Fruit fly (Drosophila melanogaster): ENCODE results near the gene CG3345.

The CG3345 gene

DNA sequence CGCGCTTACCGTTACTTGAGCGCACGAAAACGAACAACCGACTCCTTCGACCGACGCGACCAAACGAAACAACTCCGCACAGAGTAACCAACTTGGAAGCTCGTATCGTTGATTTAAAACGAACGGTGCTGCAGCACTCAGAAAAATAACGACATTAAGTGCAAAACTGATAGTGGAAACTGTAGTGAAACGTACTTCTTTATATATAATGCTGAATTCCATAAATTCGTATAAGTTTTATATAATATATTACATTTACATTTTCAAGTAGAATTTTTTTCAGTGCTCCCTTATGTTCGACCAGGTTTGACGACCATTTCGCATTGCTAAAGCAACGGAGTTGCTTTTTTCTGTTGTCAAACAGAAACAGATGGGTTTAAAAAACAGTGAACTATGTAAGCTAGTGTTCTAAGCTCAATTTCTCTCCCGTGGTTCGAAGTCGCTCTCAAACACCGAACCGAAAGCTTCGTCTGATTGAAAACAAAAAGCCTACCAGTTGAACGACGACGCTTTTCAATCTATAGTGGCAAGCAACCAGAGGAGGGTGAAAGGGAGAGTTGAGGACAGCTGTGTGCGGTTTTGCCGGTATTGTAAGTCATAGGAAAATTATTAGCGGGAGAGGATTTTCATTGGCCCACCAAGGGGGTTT lies 1.3 kb upstream of the CG3345 start, which contains the start of gene CG17075 (continued):
- TF ChIP-seq CG12236 (GFP tag; optimal IDR thresholded peaks at IDR 0.05) (peak; percentile 32), sc (optimal IDR thresholded peaks at IDR 0.05) (no peak), sc (GFP tag; optimal IDR thresholded peaks at IDR 0.05) (peak; percentile 76), Dref (GFP tag; IDR thresholded peaks at IDR 0.05) (peak; percentile 32; the same call in 1 of the 2 replicates), H2.0 (GFP tag; IDR thresholded peaks at IDR 0.05) (peak; percentile 95), unc-4 (GFP tag; IDR thresholded peaks at IDR 0.05; ENCODE audit: partially characterized antibody) (no peak), az2 (GFP tag; optimal IDR thresholded peaks at IDR 0.05) (peak; percentile 94), Spps (tag; optimal IDR thresholded peaks at IDR 0.05) (peak; percentile 64), CG11247 (GFP tag; IDR thresholded peaks at IDR 0.05) (peak; percentile 93), CG10274 (GFP tag; optimal IDR thresholded peaks at IDR 0.05) (peak; percentile 64), disco-r (GFP tag; optimal IDR thresholded peaks at IDR 0.05) (no peak), ac (GFP tag; optimal IDR thresholded peaks at IDR 0.05) (peak; percentile 23), CG12769 (tag; optimal IDR thresholded peaks at IDR 0.05) (peak; percentile 94), Antp (GFP tag; optimal IDR thresholded peaks at IDR 0.05) (peak; percentile 77), CG7556 (GFP tag; optimal IDR thresholded peaks at IDR 0.05) (peak; percentile 98), CG17912 (GFP tag; optimal IDR thresholded peaks at IDR 0.05) (peak; percentile 32), zen2 (GFP tag; IDR thresholded peaks at IDR 0.05; ENCODE audit: partially characterized antibody) (no peak), CG12104 (GFP tag; optimal IDR thresholded peaks at IDR 0.05) (peak; percentile 92)

- TF ChIP-seq CG1647 (GFP tag; optimal IDR thresholded peaks at IDR 0.05), result no peak
- peak; percentile 3 for TF ChIP-seq gfzf (GFP tag; optimal IDR thresholded peaks at IDR 0.05)
- TF ChIP-seq CG7839 (tag; optimal IDR thresholded peaks at IDR 0.05), result no peak
- no peak; the same call in 2 of the 3 replicates for TF ChIP-seq zen2 (GFP tag; IDR thresholded peaks at IDR 0.05; ENCODE audit: partially characterized antibody)
- TF ChIP-seq CG17912 (GFP tag; optimal IDR thresholded peaks at IDR 0.05), result no peak
- TF ChIP-seq trh (GFP tag; optimal IDR thresholded peaks at IDR 0.05), result no peak
- no peak for TF ChIP-seq CG13424 (tag; optimal IDR thresholded peaks at IDR 0.05)
- no peak for TF ChIP-seq CG11398 (GFP tag; optimal IDR thresholded peaks at IDR 0.05)
- TF ChIP-seq CG7271 (tag; optimal IDR thresholded peaks at IDR 0.05), result peak; percentile 25
- no peak for TF ChIP-seq ash1 (GFP tag; optimal IDR thresholded peaks at IDR 0.05)
- no peak for TF ChIP-seq dpn (GFP tag; optimal IDR thresholded peaks at IDR 0.05)
- peak; percentile 70 for TF ChIP-seq Scr (GFP tag; IDR thresholded peaks at IDR 0.05; ENCODE audit: partially characterized antibody)
- peak; percentile 76 for TF ChIP-seq unc-4 (GFP tag; IDR thresholded peaks at IDR 0.05; ENCODE audit: partially characterized antibody)
- no peak for TF ChIP-seq CG17359 (tag; optimal IDR thresholded peaks at IDR 0.05)
- TF ChIP-seq CG5245 (GFP tag; optimal IDR thresholded peaks at IDR 0.05), result no peak
- TF ChIP-seq Neu2 (GFP tag; optimal IDR thresholded peaks at IDR 0.05; ENCODE audit: borderline replicate concordance), result no peak
- no peak for TF ChIP-seq Sox100B (GFP tag; optimal IDR thresholded peaks at IDR 0.05)
- TF ChIP-seq Hr3 (GFP tag; optimal IDR thresholded peaks at IDR 0.05), result no peak
- TF ChIP-seq CG17802 (tag; optimal IDR thresholded peaks at IDR 0.05), result no peak
- no peak for TF ChIP-seq B-H1 (GFP tag; IDR thresholded peaks at IDR 0.05)
- TF ChIP-seq Myb (GFP tag; optimal IDR thresholded peaks at IDR 0.05), result peak; percentile 50
- peak; percentile 52 for TF ChIP-seq inv (GFP tag; IDR thresholded peaks at IDR 0.05; ENCODE audit: partially characterized antibody)
- TF ChIP-seq Poxn (GFP tag; IDR thresholded peaks at IDR 0.05), result no peak
- TF ChIP-seq caup (GFP tag; optimal IDR thresholded peaks at IDR 0.05; ENCODE audit: severe bottlenecking), result no peak
- TF ChIP-seq CG11093 (GFP tag; IDR thresholded peaks at IDR 0.05), result no peak
- peak; percentile 84 for TF ChIP-seq CG34224 (GFP tag; IDR thresholded peaks at IDR 0.05; ENCODE audit: partially characterized antibody)
- no peak for TF ChIP-seq CoRest (tag; optimal IDR thresholded peaks at IDR 0.05)
- no peak for TF ChIP-seq zfh2 (GFP tag; optimal IDR thresholded peaks at IDR 0.05)
- peak; percentile 86 for TF ChIP-seq CG13287 (GFP tag; IDR thresholded peaks at IDR 0.05; ENCODE audit: partially characterized antibody)
- peak; percentile 59; the same call in 2 of the 3 replicates for TF ChIP-seq hb (GFP tag; IDR thresholded peaks at IDR 0.05; ENCODE audit: partially characterized antibody)
- TF ChIP-seq hbn (GFP tag; IDR thresholded peaks at IDR 0.05; ENCODE audit: partially characterized antibody), result peak; percentile 72
- no peak for TF ChIP-seq CG13624 (GFP tag; optimal IDR thresholded peaks at IDR 0.05)
- no peak for TF ChIP-seq br (optimal IDR thresholded peaks at IDR 0.05)
Measured at dm6 chr2L:271553-271952, 2.7 kb downstream of the CG3345 start, which contains the start of gene Dus1. Gene Dus1, minus strand, starts transcription at chr2L:271744.
